In genomic region chrIII:5025136-5025629, ce11 we compare ENCODE assay signal across 5 worm cellular contexts.
TF ChIP-seq lines count a peak whose summit lies in the region.

No protein-coding gene starts in this region.

TF ChIP-seq in whole organism, L1 larva, 84 proteins besides CTCF, POLR2A, EP300 and RAD21 (continued from another document):
- TF ChIP-seq mep-1 (tag; optimal IDR thresholded peaks at IDR 0.05; lab: Kevin White, UChicago) (peak; percentile 49), efl-1 (optimal IDR thresholded peaks at IDR 0.05; lab: Kevin White, UChicago) (peak in 1 of 2 experiments; percentile 5), efl-1 (GFP tag; optimal IDR thresholded peaks at IDR 0.05 in 1 of 2; lab: Kevin White, UChicago) (no peak), irx-1 (tag; optimal IDR thresholded peaks at IDR 0.05; lab: Kevin White, UChicago) (no peak), vab-15 (tag; optimal IDR thresholded peaks at IDR 0.05; lab: Kevin White, UChicago) (peak; percentile 3), ztf-4 (tag; optimal IDR thresholded peaks at IDR 0.05; lab: Kevin White, UChicago) (peak; percentile 86), nhr-47 (tag; optimal IDR thresholded peaks at IDR 0.05; lab: Kevin White, UChicago) (peak; percentile 48), F16B12.6 (tag; optimal IDR thresholded peaks at IDR 0.05; lab: Kevin White, UChicago) (no peak), sox-4 (tag; optimal IDR thresholded peaks at IDR 0.05; lab: Kevin White, UChicago) (peak; percentile 22), efl-3 (GFP tag; optimal IDR thresholded peaks at IDR 0.05; lab: Kevin White, UChicago) (no peak), ceh-8 (GFP tag; optimal IDR thresholded peaks at IDR 0.05; lab: Kevin White, UChicago) (no peak), ama-1 (optimal IDR thresholded peaks at IDR 0.05; lab: Kevin White, UChicago) (peak; percentile 92), pax-3 (tag; optimal IDR thresholded peaks at IDR 0.05; lab: Kevin White, UChicago) (peak; percentile 32), hlh-17 (GFP tag; optimal IDR thresholded peaks at IDR 0.05; lab: Kevin White, UChicago; ENCODE audit: borderline replicate concordance) (no peak), rnt-1 (tag; optimal IDR thresholded peaks at IDR 0.05; lab: Kevin White, UChicago) (peak; percentile 34), elt-2 (tag; optimal IDR thresholded peaks at IDR 0.05; lab: Kevin White, UChicago) (peak; percentile 34), grh-1 (GFP tag; IDR thresholded peaks at IDR 0.05; lab: Robert Waterston, UW) (peak; percentile 36; the same call in 1 of the 2 replicates), swsn-7 (tag; optimal IDR thresholded peaks at IDR 0.05; lab: Kevin White, UChicago) (peak; percentile 22), nhr-85 (tag; lab: Kevin White, UChicago) (peak; percentile 66), zag-1 (tag; optimal IDR thresholded peaks at IDR 0.05; lab: Kevin White, UChicago) (no peak), lsy-2 (tag; optimal IDR thresholded peaks at IDR 0.05; lab: Kevin White, UChicago) (peak; percentile 42 to 45), fos-1 (tag; optimal IDR thresholded peaks at IDR 0.05; lab: Kevin White, UChicago) (no peak)

TF ChIP-seq in whole organism, L2 larva, 48 proteins besides CTCF, POLR2A, EP300 and RAD21 (continued from another document):
- peak; percentile 79 for TF ChIP-seq ztf-4 (tag; optimal IDR thresholded peaks at IDR 0.05; lab: Kevin White, UChicago)
- TF ChIP-seq unc-39 (tag; optimal IDR thresholded peaks at IDR 0.05; lab: Kevin White, UChicago), result no peak
- TF ChIP-seq mab-5 (tag; optimal IDR thresholded peaks at IDR 0.05; lab: Kevin White, UChicago), result no peak
- TF ChIP-seq sma-3 (GFP tag; optimal IDR thresholded peaks at IDR 0.05; lab: Kevin White, UChicago), result peak; percentile 44
- peak; percentile 83 for TF ChIP-seq ama-1 (optimal IDR thresholded peaks at IDR 0.05; lab: Kevin White, UChicago)
- peak; percentile 47 for TF ChIP-seq sem-4 (tag; optimal IDR thresholded peaks at IDR 0.05; lab: Kevin White, UChicago)
TF ChIP-seq in whole organism, L2 larva: peak in this region for 13.

TF ChIP-seq in whole organism, L3 larva, 47 proteins besides CTCF, POLR2A, EP300 and RAD21 (continued from another document):
- TF ChIP-seq nhr-43 (tag; optimal IDR thresholded peaks at IDR 0.05; lab: Kevin White, UChicago; ENCODE audit: poor library complexity, severe bottlenecking), result peak; percentile 86

TF ChIP-seq in whole organism, L4 larva, 104 proteins besides CTCF, POLR2A, EP300 and RAD21 (continued from another document):
- TF ChIP-seq php-3 (GFP tag; IDR thresholded peaks at IDR 0.05; lab: Robert Waterston, UW) (0 out of 2 replicates have a peak, but pooled peaks have one; percentile 11), mdt-29 (GFP tag; IDR thresholded peaks at IDR 0.05; lab: Robert Waterston, UW) (0 out of 2 replicates have a peak, but pooled peaks have one; percentile 43), tra-1 (GFP tag; IDR thresholded peaks at IDR 0.05; lab: Robert Waterston, UW) (0 out of 2 replicates have a peak, but pooled peaks have one; percentile 13), ama-1 (optimal IDR thresholded peaks at IDR 0.05; lab: Kevin White, UChicago) (peak; percentile 80), hif-1 (tag; optimal IDR thresholded peaks at IDR 0.05; lab: Kevin White, UChicago) (peak in 1 of 2 experiments; percentile 43), dpl-1 (GFP tag; optimal IDR thresholded peaks at IDR 0.05; lab: Kevin White, UChicago) (peak; percentile 20), F37D6.2 (tag; optimal IDR thresholded peaks at IDR 0.05; lab: Kevin White, UChicago) (no peak), sdz-12 (GFP tag; optimal IDR thresholded peaks at IDR 0.05; lab: Kevin White, UChicago) (peak; percentile 41), rbr-2 (tag; optimal IDR thresholded peaks at IDR 0.05; lab: Kevin White, UChicago) (peak; percentile 46), dmd-6 (GFP tag; IDR thresholded peaks at IDR 0.05; lab: Robert Waterston, UW) (peak; percentile 49), jun-1 (tag; optimal IDR thresholded peaks at IDR 0.05; lab: Kevin White, UChicago) (peak; percentile 8), zag-1 (tag; optimal IDR thresholded peaks at IDR 0.05; lab: Kevin White, UChicago) (no peak), D1046.2 (GFP tag; IDR thresholded peaks at IDR 0.05; lab: Robert Waterston, UW) (no peak), nhr-102 (tag; optimal IDR thresholded peaks at IDR 0.05; lab: Kevin White, UChicago) (peak; percentile 53), spr-1 (tag; optimal IDR thresholded peaks at IDR 0.05; lab: Kevin White, UChicago) (peak; percentile 29), hmg-1.1 (GFP tag; IDR thresholded peaks at IDR 0.05; lab: Robert Waterston, UW) (0 out of 2 replicates have a peak, but pooled peaks have one; percentile 30), ZK337.2 (GFP tag; IDR thresholded peaks at IDR 0.05; lab: Robert Waterston, UW) (0 out of 2 replicates have a peak, but pooled peaks have one; percentile 26), zfp-3 (GFP tag; conservative IDR thresholded peaks at IDR 0.05; lab: Robert Waterston, UW) (peak; percentile 82), dve-1 (tag; optimal IDR thresholded peaks at IDR 0.05; lab: Kevin White, UChicago; ENCODE audit: insufficient read depth) (peak; percentile 27), snpc-1.2 (GFP tag; IDR thresholded peaks at IDR 0.05; lab: Robert Waterston, UW) (peak; percentile 41; the same call in 1 of the 2 replicates), unc-130 (GFP tag; optimal IDR thresholded peaks at IDR 0.05; lab: Kevin White, UChicago) (no peak), ctbp-1 (GFP tag; IDR thresholded peaks at IDR 0.05; lab: Robert Waterston, UW) (0 out of 2 replicates have a peak, but pooled peaks have one; percentile 8), ceh-20 (GFP tag; IDR thresholded peaks at IDR 0.05; lab: Robert Waterston, UW) (peak; percentile 20; the same call in 1 of the 2 replicates), madf-9 (GFP tag; conservative IDR thresholded peaks at IDR 0.05; lab: Robert Waterston, UW) (peak; percentile 65), nhr-25 (tag; optimal IDR thresholded peaks at IDR 0.05; lab: Kevin White, UChicago; ENCODE audit: borderline replicate concordance, insufficient read depth) (no peak), aha-1 (tag; lab: Kevin White, UChicago) (peak; percentile 80), lsy-2 (tag; optimal IDR thresholded peaks at IDR 0.05; lab: Kevin White, UChicago) (peak in 1 of 2 experiments; percentile 55), Y48G9A.11 (GFP tag; IDR thresholded peaks at IDR 0.05; lab: Robert Waterston, UW) (peak; percentile 17; the same call in 1 of the 2 replicates), hlh-11 (tag; optimal IDR thresholded peaks at IDR 0.05; lab: Kevin White, UChicago) (peak; percentile 15), nhr-77 (tag; optimal IDR thresholded peaks at IDR 0.05; lab: Kevin White, UChicago) (no peak), ceh-82 (tag; optimal IDR thresholded peaks at IDR 0.05; lab: Kevin White, UChicago) (no peak)

TF ChIP-seq in whole organism, young adult, 124 proteins besides CTCF, POLR2A, EP300 and RAD21 (continued from another document and continues in another):
- TF ChIP-seq ztf-25 (GFP tag; IDR thresholded peaks at IDR 0.05; lab: Robert Waterston, UW) (no peak), unc-62 (GFP tag; optimal IDR thresholded peaks at IDR 0.05; lab: Kevin White, UChicago) (no peak), nfya-1 (tag; optimal IDR thresholded peaks at IDR 0.05; lab: Kevin White, UChicago; ENCODE audit: borderline replicate concordance, insufficient read depth) (no peak), unc-130 (GFP tag; optimal IDR thresholded peaks at IDR 0.05; lab: Kevin White, UChicago) (no peak), lsy-27 (tag; optimal IDR thresholded peaks at IDR 0.05; lab: Kevin White, UChicago; ENCODE audit: borderline replicate concordance, insufficient read depth) (no peak), nhr-80 (tag; optimal IDR thresholded peaks at IDR 0.05; lab: Kevin White, UChicago) (peak; percentile 9), repo-1 (tag; optimal IDR thresholded peaks at IDR 0.05; lab: Kevin White, UChicago) (peak; percentile 62), lsl-1 (GFP tag; optimal IDR thresholded peaks at IDR 0.05; lab: Kevin White, UChicago) (peak; percentile 14), let-526 (GFP tag; IDR thresholded peaks at IDR 0.05; lab: Robert Waterston, UW) (no peak), tbp1 (GFP tag; optimal IDR thresholded peaks at IDR 0.05; lab: Kevin White, UChicago) (peak; percentile 48), snpc-3.4 (tag; optimal IDR thresholded peaks at IDR 0.05; lab: Kevin White, UChicago) (no peak), snpc-1.3 (tag; optimal IDR thresholded peaks at IDR 0.05; lab: Kevin White, UChicago; ENCODE audit: insufficient read depth) (no peak), dox-1 (GFP tag; IDR thresholded peaks at IDR 0.05; lab: Robert Waterston, UW) (peak; percentile 66), madf-8 (GFP tag; conservative IDR thresholded peaks at IDR 0.05; lab: Robert Waterston, UW) (no peak), cebp-2 (GFP tag; IDR thresholded peaks at IDR 0.05; lab: Robert Waterston, UW) (no peak), F37B4.10 (GFP tag; IDR thresholded peaks at IDR 0.05; lab: Robert Waterston, UW) (no peak), ztf-26 (tag; optimal IDR thresholded peaks at IDR 0.05; lab: Kevin White, UChicago) (peak; percentile 66), bed-2 (GFP tag; IDR thresholded peaks at IDR 0.05; lab: Robert Waterston, UW) (no peak), K11D2.4 (GFP tag; IDR thresholded peaks at IDR 0.05; lab: Robert Waterston, UW) (peak; percentile 60; the same call in 1 of the 2 replicates), dpl-1 (GFP tag; optimal IDR thresholded peaks at IDR 0.05; lab: Kevin White, UChicago) (no peak), hlh-26 (GFP tag; conservative IDR thresholded peaks at IDR 0.05; lab: Robert Waterston, UW) (no peak), gei-17 (GFP tag; optimal IDR thresholded peaks at IDR 0.05; lab: Kevin White, UChicago) (peak; percentile 7), F22D6.2 (tag; optimal IDR thresholded peaks at IDR 0.05; lab: Kevin White, UChicago) (no peak), aptf-3 (GFP tag; IDR thresholded peaks at IDR 0.05; lab: Robert Waterston, UW) (no peak), F23B12.7 (tag; optimal IDR thresholded peaks at IDR 0.05; lab: Kevin White, UChicago; ENCODE audit: insufficient read depth) (no peak), egl-18 (GFP tag; IDR thresholded peaks at IDR 0.05; lab: Robert Waterston, UW) (no peak), nhr-179 (tag; optimal IDR thresholded peaks at IDR 0.05; lab: Kevin White, UChicago) (no peak), F57C9.4 (tag; optimal IDR thresholded peaks at IDR 0.05; lab: Kevin White, UChicago) (no peak), athp-1 (tag; optimal IDR thresholded peaks at IDR 0.05; lab: Kevin White, UChicago) (peak; percentile 48), snpc-4 (GFP tag; optimal IDR thresholded peaks at IDR 0.05; lab: Kevin White, UChicago) (no peak), snpc-4 (tag; optimal IDR thresholded peaks at IDR 0.05; lab: Kevin White, UChicago) (peak in 2 of 4 experiments; percentile 26 to 43), sptf-2 (GFP tag; optimal IDR thresholded peaks at IDR 0.05; lab: Kevin White, UChicago) (no peak), ztf-18 (tag; optimal IDR thresholded peaks at IDR 0.05; lab: Kevin White, UChicago) (no peak), F57A8.1 (GFP tag; optimal IDR thresholded peaks at IDR 0.05; lab: Kevin White, UChicago) (no peak), sea-2 (GFP tag; IDR thresholded peaks at IDR 0.05; lab: Robert Waterston, UW) (no peak), hmg-20 (GFP tag; IDR thresholded peaks at IDR 0.05; lab: Robert Waterston, UW) (0 out of 2 replicates have a peak, but pooled peaks have one; percentile 5), sdz-38 (tag; optimal IDR thresholded peaks at IDR 0.05; lab: Kevin White, UChicago) (no peak), C17E4.6 (GFP tag; IDR thresholded peaks at IDR 0.05; lab: Robert Waterston, UW) (no peak), B0336.3 (GFP tag; IDR thresholded peaks at IDR 0.05; lab: Robert Waterston, UW) (no peak; the same call in none of the 2 replicates), let-607 (tag; optimal IDR thresholded peaks at IDR 0.05; lab: Kevin White, UChicago) (peak in 1 of 2 experiments; percentile 21), ceh-27 (GFP tag; optimal IDR thresholded peaks at IDR 0.05; lab: Kevin White, UChicago) (no peak), somi-1 (GFP tag; optimal IDR thresholded peaks at IDR 0.05; lab: Kevin White, UChicago) (no peak), ceh-91 (GFP tag; IDR thresholded peaks at IDR 0.05; lab: Robert Waterston, UW) (0 out of 2 replicates have a peak, but pooled peaks have one; percentile 24), ccch-3 (GFP tag; optimal IDR thresholded peaks at IDR 0.05; lab: Kevin White, UChicago) (no peak), mcd-1 (GFP tag; IDR thresholded peaks at IDR 0.05; lab: Robert Waterston, UW) (peak; percentile 50; the same call in 1 of the 2 replicates), aptf-2 (GFP tag; conservative IDR thresholded peaks at IDR 0.05; lab: Robert Waterston, UW) (no peak), bed-1 (GFP tag; IDR thresholded peaks at IDR 0.05; lab: Robert Waterston, UW) (no peak), die-1 (tag; optimal IDR thresholded peaks at IDR 0.05; lab: Kevin White, UChicago) (peak; percentile 23), ceh-58 (GFP tag; IDR thresholded peaks at IDR 0.05; lab: Robert Waterston, UW) (no peak), attf-5 (GFP tag; optimal IDR thresholded peaks at IDR 0.05; lab: Kevin White, UChicago) (no peak), F55B11.4 (tag; optimal IDR thresholded peaks at IDR 0.05; lab: Kevin White, UChicago; ENCODE audit: borderline replicate concordance, insufficient read depth) (no peak), ztf-22 (GFP tag; optimal IDR thresholded peaks at IDR 0.05; lab: Kevin White, UChicago) (no peak), egl-44 (GFP tag; IDR thresholded peaks at IDR 0.05; lab: Robert Waterston, UW) (no peak; the same call in 1 of the 2 replicates), snpc-1.1 (tag; optimal IDR thresholded peaks at IDR 0.05; lab: Kevin White, UChicago; ENCODE audit: insufficient read depth) (no peak), ztf-28 (GFP tag; IDR thresholded peaks at IDR 0.05; lab: Robert Waterston, UW) (0 out of 2 replicates have a peak, but pooled peaks have one; percentile 19), ekl-4 (GFP tag; IDR thresholded peaks at IDR 0.05; lab: Robert Waterston, UW) (peak; percentile 51; the same call in 1 of the 2 replicates), ceh-79 (tag; optimal IDR thresholded peaks at IDR 0.05; lab: Kevin White, UChicago) (no peak), madf-6 (GFP tag; IDR thresholded peaks at IDR 0.05; lab: Robert Waterston, UW) (no peak; the same call in 1 of the 2 replicates), madf-3 (GFP tag; IDR thresholded peaks at IDR 0.05; lab: Robert Waterston, UW) (no peak), attf-6 (GFP tag; IDR thresholded peaks at IDR 0.05; lab: Robert Waterston, UW) (no peak), hlh-12 (tag; optimal IDR thresholded peaks at IDR 0.05; lab: Kevin White, UChicago) (no peak), him-1 (tag; optimal IDR thresholded peaks at IDR 0.05; lab: Kevin White, UChicago) (no peak), ceh-100 (GFP tag; IDR thresholded peaks at IDR 0.05; lab: Robert Waterston, UW) (no peak; the same call in 1 of the 2 replicates), B0035.1 (tag; optimal IDR thresholded peaks at IDR 0.05; lab: Kevin White, UChicago) (peak; percentile 68), D2030.7 (GFP tag; IDR thresholded peaks at IDR 0.05; lab: Robert Waterston, UW) (peak; percentile 55), T26A5.8 (tag; optimal IDR thresholded peaks at IDR 0.05; lab: Kevin White, UChicago) (no peak), ztf-6 (GFP tag; IDR thresholded peaks at IDR 0.05; lab: Robert Waterston, UW) (no peak), nhr-120 (GFP tag; IDR thresholded peaks at IDR 0.05; lab: Robert Waterston, UW) (0 out of 2 replicates have a peak, but pooled peaks have one; percentile 4), ceh-40 (GFP tag; IDR thresholded peaks at IDR 0.05; lab: Robert Waterston, UW) (0 out of 2 replicates have a peak, but pooled peaks have one; percentile 16), C06A6.2 (GFP tag; conservative IDR thresholded peaks at IDR 0.05; lab: Robert Waterston, UW) (no peak), nfya-2 (GFP tag; IDR thresholded peaks at IDR 0.05; lab: Robert Waterston, UW) (no peak), zfh-2 (GFP tag; conservative IDR thresholded peaks at IDR 0.05; lab: Robert Waterston, UW) (no peak), pbrm-1 (GFP tag; IDR thresholded peaks at IDR 0.05; lab: Robert Waterston, UW) (peak; percentile 45; the same call in 1 of the 2 replicates), lin-40 (tag; optimal IDR thresholded peaks at IDR 0.05; lab: Kevin White, UChicago) (peak; percentile 28)
